Fruit fly (Drosophila melanogaster) whole organism, prepupa: ENCODE results near the gene p24-2.

ENCODE experiments used
- Blimp-1 ChIP-seq: fragments of 200-800 bp; sonication (Bioruptor generic); optimal IDR thresholded peaks from 3 replicates; lab custom pipeline; 2017; ENCODE audit warnings: missing biosample characterization, missing genetic modification characterization, mild to moderate bottlenecking, moderate library complexity, missing genetic modification reagents
- CG10631 ChIP-seq: fragments of 200-800 bp; sonication (Bioruptor generic); optimal IDR thresholded peaks from 2 replicates; lab custom pipeline; 2016; ENCODE audit warnings: missing biosample characterization, missing genetic modification characterization
- CG10669 ChIP-seq: fragments of 200-800 bp; sonication (Bioruptor generic); optimal IDR thresholded peaks from 3 replicates; lab custom pipeline; 2018; ENCODE audit warnings: missing biosample characterization, mild to moderate bottlenecking, missing genetic modification characterization, moderate library complexity
- CG11294 ChIP-seq: fragments of 200-800 bp; sonication (Bioruptor generic); IDR thresholded peaks from 2 replicates; pipeline ENCODE4 v1.3.6; 2022; ENCODE audit warnings: missing biosample characterization, missing genetic modification characterization
- CG11762 ChIP-seq: fragments of 200-800 bp; sonication (Bioruptor generic); optimal IDR thresholded peaks from 3 replicates; lab custom pipeline; 2016; ENCODE audit warnings: missing biosample characterization, missing genetic modification characterization; ENCODE audit not compliant: insufficient read depth
- CG1621 ChIP-seq: fragments of 200-800 bp; sonication (Bioruptor generic); optimal IDR thresholded peaks from 3 replicates; lab custom pipeline; 2018; ENCODE audit warnings: missing biosample characterization, mild to moderate bottlenecking, missing genetic modification characterization
- CG16779 ChIP-seq: fragments of 200-800 bp; sonication (Bioruptor generic); optimal IDR thresholded peaks from 3 replicates; lab custom pipeline; 2017; ENCODE audit warnings: missing biosample characterization, mild to moderate bottlenecking, missing genetic modification characterization
- CG31627 ChIP-seq: fragments of 200-800 bp; sonication (Bioruptor generic); optimal IDR thresholded peaks from 3 replicates; lab custom pipeline; 2016; ENCODE audit warnings: missing biosample characterization, missing genetic modification characterization
- CG32006 ChIP-seq: fragments of 200-800 bp; sonication (Bioruptor generic); optimal IDR thresholded peaks from 3 replicates; lab custom pipeline; 2017; ENCODE audit warnings: missing biosample characterization, mild to moderate bottlenecking, missing genetic modification characterization
- CG34406 ChIP-seq: fragments of 200-800 bp; sonication (Bioruptor generic); optimal IDR thresholded peaks from 3 replicates; lab custom pipeline; 2016; ENCODE audit warnings: missing biosample characterization, missing genetic modification characterization
- CG3919 ChIP-seq: fragments of 200-800 bp; sonication (Bioruptor generic); optimal IDR thresholded peaks from 3 replicates; lab custom pipeline; 2016; ENCODE audit warnings: missing biosample characterization, missing genetic modification characterization
- CG4318 ChIP-seq: fragments of 200-800 bp; sonication (Bioruptor generic); optimal IDR thresholded peaks from 3 replicates; lab custom pipeline; 2017; ENCODE audit warnings: missing biosample characterization, mild to moderate bottlenecking, missing genetic modification characterization
- CG6163 ChIP-seq: fragments of 200-800 bp; sonication (Bioruptor generic); IDR thresholded peaks from 3 replicates; pipeline ENCODE4 v1.3.6; 2022; ENCODE audit warnings: missing biosample characterization, missing genetic modification characterization
- CG6276 ChIP-seq: fragments of 200-800 bp; sonication (Bioruptor generic); optimal IDR thresholded peaks from 2 replicates; lab custom pipeline; 2017; ENCODE audit warnings: missing biosample characterization, mild to moderate bottlenecking, missing genetic modification characterization
- CG6792 ChIP-seq: fragments of 200-800 bp; sonication (Bioruptor generic); optimal IDR thresholded peaks from 3 replicates; lab custom pipeline; 2016; ENCODE audit warnings: missing biosample characterization, missing genetic modification characterization
- CG6854 ChIP-seq: fragments of 200-800 bp; sonication (Bioruptor generic); optimal IDR thresholded peaks from 2 replicates; lab custom pipeline; 2017; ENCODE audit warnings: missing biosample characterization, mild to moderate bottlenecking, missing genetic modification characterization
- CG8632 ChIP-seq: fragments of 200-800 bp; sonication (Bioruptor generic); optimal IDR thresholded peaks from 3 replicates; lab custom pipeline; 2016; ENCODE audit warnings: missing biosample characterization, missing genetic modification characterization
- Eip75B ChIP-seq: fragments of 200-800 bp; sonication (Bioruptor generic); optimal IDR thresholded peaks from 3 replicates; lab custom pipeline; 2016; ENCODE audit warnings: missing biosample characterization, missing genetic modification characterization
- Eip78C ChIP-seq: fragments of 200-800 bp; sonication (Bioruptor generic); peaks from one replicate; lab custom pipeline; 2016; ENCODE audit warnings: missing biosample characterization, missing genetic modification characterization
- Eip93F ChIP-seq: fragments of 200-800 bp; sonication (Bioruptor generic); optimal IDR thresholded peaks from 2 replicates; lab custom pipeline; 2016; ENCODE audit warnings: missing biosample characterization, mild to moderate bottlenecking, missing genetic modification characterization
- Ets21C ChIP-seq: fragments of 200-800 bp; sonication (Bioruptor generic); optimal IDR thresholded peaks from 3 replicates; lab custom pipeline; 2016; ENCODE audit warnings: missing biosample characterization, missing genetic modification characterization
- Ets96B ChIP-seq: fragments of 200-800 bp; optimal IDR thresholded peaks from 2 replicates; lab custom pipeline; 2019; ENCODE audit warnings: missing biosample characterization, mild to moderate bottlenecking, missing genetic modification characterization, moderate library complexity
- Gug ChIP-seq: fragments of 200-800 bp; sonication (Bioruptor generic); IDR thresholded peaks from 2 replicates; pipeline ENCODE4 v1.3.6; 2022; ENCODE audit warnings: missing biosample characterization, missing genetic modification characterization
- Hr39 ChIP-seq: fragments of 200-800 bp; sonication (Bioruptor generic); optimal IDR thresholded peaks from 2 replicates; lab custom pipeline; 2016; ENCODE audit warnings: missing biosample characterization, missing genetic modification characterization
- Hr4 ChIP-seq: fragments of 200-800 bp; sonication (Bioruptor generic); optimal IDR thresholded peaks from 3 replicates; lab custom pipeline; 2016; ENCODE audit warnings: missing biosample characterization, missing genetic modification characterization
- Lpt ChIP-seq: fragments of 200-800 bp; sonication (Bioruptor generic); optimal IDR thresholded peaks from 3 replicates; lab custom pipeline; 2016; ENCODE audit warnings: missing biosample characterization, missing genetic modification characterization
- Met ChIP-seq: fragments of 200-800 bp; sonication (Bioruptor generic); optimal IDR thresholded peaks from 3 replicates; lab custom pipeline; 2016; ENCODE audit warnings: missing biosample characterization, missing genetic modification characterization
- OdsH ChIP-seq: fragments of 200-800 bp; sonication (Bioruptor generic); optimal IDR thresholded peaks from 3 replicates; lab custom pipeline; 2016; ENCODE audit warnings: missing biosample characterization, missing genetic modification characterization
- Sox102F ChIP-seq: fragments of 200-800 bp; sonication (Bioruptor generic); optimal IDR thresholded peaks from 2 replicates; lab custom pipeline; 2016; ENCODE audit warnings: missing biosample characterization, mild to moderate bottlenecking, missing genetic modification characterization
- Sox14 ChIP-seq: fragments of 200-800 bp; sonication (Bioruptor generic); optimal IDR thresholded peaks from 3 replicates; lab custom pipeline; 2016; ENCODE audit warnings: missing biosample characterization, missing genetic modification characterization
- achi ChIP-seq: fragments of 200-800 bp; sonication (Bioruptor generic); optimal IDR thresholded peaks from 3 replicates; lab custom pipeline; 2016; ENCODE audit warnings: missing biosample characterization, missing genetic modification characterization
- cyc ChIP-seq: fragments of 200-800 bp; sonication (Bioruptor generic); optimal IDR thresholded peaks from 3 replicates; lab custom pipeline; 2016; ENCODE audit warnings: missing biosample characterization, missing genetic modification characterization
- dac ChIP-seq: fragments of 200-800 bp; sonication (Bioruptor generic); optimal IDR thresholded peaks from 2 replicates; lab custom pipeline; 2017; ENCODE audit warnings: missing biosample characterization, mild to moderate bottlenecking, missing genetic modification characterization
- dsx ChIP-seq: fragments of 200-800 bp; optimal IDR thresholded peaks from 3 replicates; lab custom pipeline; 2019; ENCODE audit warnings: missing biosample characterization, mild to moderate bottlenecking, missing genetic modification characterization, moderate library complexity; ENCODE audit not compliant: poor library complexity, severe bottlenecking
- eg ChIP-seq: fragments of 200-800 bp; sonication (Bioruptor generic); IDR thresholded peaks from 3 replicates; pipeline ENCODE4 v1.3.6; 2022; ENCODE audit warnings: missing biosample characterization, missing genetic modification characterization
- esn ChIP-seq: fragments of 200-800 bp; sonication (Bioruptor generic); optimal IDR thresholded peaks from 2 replicates; lab custom pipeline; 2016; ENCODE audit warnings: missing biosample characterization, mild to moderate bottlenecking, missing genetic modification characterization, moderate library complexity
- fd59A ChIP-seq: fragments of 200-800 bp; sonication (Bioruptor generic); optimal IDR thresholded peaks from 2 replicates; lab custom pipeline; 2017; ENCODE audit warnings: missing biosample characterization, mild to moderate bottlenecking, missing genetic modification characterization, missing genetic modification reagents
- fd85E ChIP-seq: fragments of 200-800 bp; sonication (Bioruptor generic); optimal IDR thresholded peaks from 3 replicates; lab custom pipeline; 2016; ENCODE audit warnings: missing biosample characterization, missing genetic modification characterization
- fkh ChIP-seq: fragments of 200-800 bp; sonication (Bioruptor generic); optimal IDR thresholded peaks from 3 replicates; lab custom pipeline; 2017; ENCODE audit warnings: missing biosample characterization, mild to moderate bottlenecking, missing genetic modification characterization, moderate library complexity
- lz ChIP-seq: fragments of 200-800 bp; sonication (Bioruptor generic); optimal IDR thresholded peaks from 3 replicates; lab custom pipeline; 2016; ENCODE audit warnings: missing biosample characterization, missing genetic modification characterization
- net ChIP-seq: fragments of 200-800 bp; sonication (Bioruptor generic); optimal IDR thresholded peaks from 3 replicates; lab custom pipeline; 2016; ENCODE audit warnings: missing biosample characterization, missing genetic modification characterization
- pdm3 ChIP-seq: fragments of 200-800 bp; sonication (Bioruptor generic); optimal IDR thresholded peaks from 3 replicates; lab custom pipeline; 2016; ENCODE audit warnings: missing biosample characterization, missing genetic modification characterization
- salr ChIP-seq, 2 experiments: fragments of 200-800 bp; sonication (Bioruptor generic); optimal IDR thresholded peaks; 3 replicates each; lab custom pipeline; 2016 to 2018; ENCODE audit warnings: missing biosample characterization in 2 of 2, missing genetic modification characterization in 2 of 2, mild to moderate bottlenecking in 1 of 2
- spab ChIP-seq: fragments of 200-800 bp; sonication (Bioruptor generic); optimal IDR thresholded peaks from 2 replicates; lab custom pipeline; 2017; ENCODE audit warnings: missing biosample characterization, mild to moderate bottlenecking, missing genetic modification characterization, missing genetic modification reagents
- svp ChIP-seq: fragments of 200-800 bp; sonication (Bioruptor generic); peaks from one replicate; lab custom pipeline; 2016; ENCODE audit warnings: missing biosample characterization, missing genetic modification characterization
- topi ChIP-seq: fragments of 200-800 bp; sonication (Bioruptor generic); optimal IDR thresholded peaks from 3 replicates; lab custom pipeline; 2016; ENCODE audit warnings: missing biosample characterization, missing genetic modification characterization
- vri ChIP-seq: fragments of 200-800 bp; sonication (Bioruptor generic); optimal IDR thresholded peaks from 3 replicates; lab custom pipeline; 2016; ENCODE audit warnings: missing biosample characterization, mild to moderate bottlenecking, missing genetic modification characterization

Gene p24-2

DNA sequence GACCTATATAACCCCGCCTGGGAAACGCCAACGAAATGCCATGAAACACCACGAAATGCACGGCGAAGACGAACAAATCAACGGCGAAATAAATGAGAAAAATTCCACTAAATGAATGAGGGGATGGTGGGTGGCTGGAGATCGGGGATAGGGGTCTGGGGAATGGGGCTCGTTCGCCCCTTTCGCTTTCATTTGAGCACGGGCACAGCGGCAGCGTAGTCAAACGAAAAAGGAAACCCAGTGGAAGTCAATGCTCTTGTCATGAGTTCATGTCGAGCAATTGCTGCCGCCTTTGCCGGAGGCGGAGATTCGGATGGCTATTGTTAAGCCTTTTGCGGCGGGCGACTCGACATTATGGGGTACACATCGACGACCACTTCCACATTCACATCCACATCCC lies 10.7 kb upstream of the p24-2 start:
- no peak for TF ChIP-seq dac
- TF ChIP-seq Blimp-1 (GFP tag; lab: Kevin White, UChicago), result peak; percentile 55
- TF ChIP-seq, all 60 proteins: peak for 1

DNA sequence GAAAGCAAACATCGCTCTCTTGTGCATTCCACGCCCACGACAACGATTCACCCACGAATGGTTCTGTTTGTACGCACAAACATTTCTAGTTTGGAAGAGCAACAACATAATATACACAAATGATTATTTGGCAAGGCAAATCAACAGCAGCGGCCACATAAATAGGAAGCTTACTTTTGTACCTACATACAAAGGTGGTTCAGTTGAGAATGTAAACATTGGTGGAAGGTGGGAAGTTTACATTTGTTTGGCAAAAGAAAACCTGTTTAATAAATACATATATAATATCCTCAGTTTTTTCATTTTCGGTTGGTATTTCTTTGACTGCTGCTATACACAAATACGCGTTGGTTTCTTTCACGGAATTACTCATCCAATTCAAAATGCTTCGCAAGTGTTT lies 10.0 kb upstream of the p24-2 start:
- peak; percentile 59 for TF ChIP-seq Sox14 (GFP tag; lab: Kevin White, UChicago)
- peak in 1 of 2 experiments; percentile 40 for TF ChIP-seq salr (GFP tag; optimal IDR thresholded peaks at IDR 0.05; lab: Kevin White, UChicago)
- TF ChIP-seq CG16779 (tag; lab: Kevin White, UChicago), result peak; percentile 9
- TF ChIP-seq CG3919 (GFP tag; lab: Kevin White, UChicago), result peak; percentile 53
- peak; percentile 42 for TF ChIP-seq CG34406 (GFP tag; lab: Kevin White, UChicago)
- TF ChIP-seq CG10669, result peak; percentile 41
- peak; percentile 55 for TF ChIP-seq vri (GFP tag; lab: Kevin White, UChicago)
- peak; percentile 57 for TF ChIP-seq net (GFP tag; lab: Kevin White, UChicago)
- peak; percentile 16 for TF ChIP-seq CG8632 (GFP tag; lab: Kevin White, UChicago)
- peak; percentile 82 for TF ChIP-seq Eip78C (GFP tag; lab: Kevin White, UChicago)
- TF ChIP-seq CG6276 (GFP tag; lab: Kevin White, UChicago), result peak; percentile 80
- no peak for TF ChIP-seq spab (GFP tag; lab: Kevin White, UChicago)
- no peak for TF ChIP-seq Gug (GFP tag; lab: Robert Waterston, UW)
- TF ChIP-seq Ets21C (GFP tag; lab: Kevin White, UChicago), result peak; percentile 13
- peak; percentile 48 for TF ChIP-seq Sox102F (GFP tag; lab: Kevin White, UChicago)
- TF ChIP-seq topi, result peak; percentile 53
- TF ChIP-seq achi (GFP tag; lab: Kevin White, UChicago), result peak; percentile 59
- peak; percentile 54 for TF ChIP-seq Lpt (GFP tag; lab: Kevin White, UChicago)
- peak; percentile 57 for TF ChIP-seq lz (GFP tag; lab: Kevin White, UChicago)
- TF ChIP-seq dac, result peak; percentile 34
- TF ChIP-seq fd59A (GFP tag; lab: Kevin White, UChicago), result no peak
- peak; percentile 67 for TF ChIP-seq pdm3 (GFP tag; lab: Kevin White, UChicago)
- no peak for TF ChIP-seq CG4318
- TF ChIP-seq esn (GFP tag; lab: Kevin White, UChicago), result peak; percentile 64
- TF ChIP-seq CG11762 (GFP tag; lab: Kevin White, UChicago), result peak; percentile 64
- peak; percentile 29 for TF ChIP-seq Ets96B (tag; lab: Kevin White, UChicago)
- peak; percentile 65 for TF ChIP-seq Met (GFP tag; lab: Kevin White, UChicago)
- TF ChIP-seq CG31627 (GFP tag; lab: Kevin White, UChicago), result peak; percentile 66
- peak; percentile 96 for TF ChIP-seq fkh (GFP tag; lab: Kevin White, UChicago)
- no peak for TF ChIP-seq dsx
- peak; percentile 51 for TF ChIP-seq CG10631
- peak; percentile 35 for TF ChIP-seq CG6792 (GFP tag; lab: Kevin White, UChicago)
- peak; percentile 58 for TF ChIP-seq Hr39
- no peak for TF ChIP-seq CG1621 (tag; lab: Kevin White, UChicago)
- no peak for TF ChIP-seq Blimp-1 (GFP tag; lab: Kevin White, UChicago)
- peak; percentile 73 for TF ChIP-seq svp (GFP tag; lab: Kevin White, UChicago)
- peak; percentile 73 for TF ChIP-seq OdsH (GFP tag; lab: Kevin White, UChicago)
- no peak for TF ChIP-seq CG11294 (GFP tag; lab: Robert Waterston, UW)
- no peak for TF ChIP-seq CG6854
- no peak for TF ChIP-seq eg
- TF ChIP-seq CG6163 (GFP tag; lab: Robert Waterston, UW), result no peak
- peak; percentile 78 for TF ChIP-seq CG32006
- TF ChIP-seq Eip93F, result peak; percentile 27
- no peak for TF ChIP-seq fd85E (GFP tag; lab: Kevin White, UChicago)
- peak; percentile 38 for TF ChIP-seq cyc (GFP tag; lab: Kevin White, UChicago)
- TF ChIP-seq Hr4, result peak; percentile 83
- peak; percentile 41 for TF ChIP-seq Eip75B (GFP tag; lab: Kevin White, UChicago)
